Worm (Caenorhabditis elegans): ENCODE measurements around the gene pkd-2.

Gene pkd-2

DNA sequence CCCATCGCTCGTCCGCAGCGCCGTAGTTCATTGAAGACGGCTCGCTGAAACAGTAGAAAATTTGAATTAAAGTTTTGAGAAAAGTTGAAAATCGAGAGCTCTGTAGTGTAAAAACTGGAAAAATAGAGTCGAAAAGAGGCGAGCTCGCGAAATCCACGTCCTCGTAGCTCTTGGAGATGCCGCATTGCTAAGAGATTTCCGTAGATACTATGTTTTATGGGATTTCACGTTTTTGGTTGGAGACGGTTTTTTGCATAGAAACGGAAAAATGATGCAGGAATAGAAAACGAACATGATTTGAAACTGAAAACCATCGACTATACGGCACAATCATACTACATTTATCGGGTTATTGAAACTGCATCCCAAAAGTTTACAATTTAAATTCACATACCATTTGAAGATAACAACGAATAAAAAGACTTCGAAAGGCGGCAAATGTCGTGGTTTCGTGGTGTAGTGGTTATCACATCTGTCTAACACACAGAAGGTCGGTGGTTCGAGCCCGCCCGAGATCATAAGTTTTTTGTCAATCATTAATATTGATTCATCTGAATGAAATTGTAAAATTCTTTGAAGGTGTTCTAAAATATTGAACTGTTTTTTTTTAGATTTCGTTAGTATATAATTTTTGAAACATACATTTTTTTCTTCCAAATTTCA, at the start of gene pkd-2:
Gene pkd-2, minus strand, starts transcription at position 51 of the 663 bp plus-strand sequence.
- TF ChIP-seq unc-62 (GFP tag; optimal IDR thresholded peaks at IDR 0.05), result no peak

DNA sequence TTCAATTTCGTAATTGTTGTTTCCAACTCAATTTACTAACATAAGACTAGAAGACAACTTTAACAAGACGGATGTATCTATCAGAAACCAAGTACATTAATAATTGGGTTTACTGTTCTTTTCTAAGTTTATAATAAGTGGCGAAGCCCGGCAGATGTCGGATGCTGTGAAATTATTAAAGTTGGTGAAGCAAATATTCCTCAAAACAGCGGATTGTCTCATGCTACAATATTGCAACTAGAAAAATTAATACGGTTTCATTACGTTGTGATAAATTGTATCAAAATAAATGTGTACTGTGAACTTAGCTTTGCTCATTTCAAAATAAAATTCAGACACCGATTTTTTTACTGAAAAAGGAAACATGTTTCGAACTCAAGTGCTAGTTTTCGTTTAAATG, 48.8 kb upstream of the pkd-2 start:
- TF ChIP-seq unc-62 (GFP tag; optimal IDR thresholded peaks at IDR 0.05), result no peak

DNA sequence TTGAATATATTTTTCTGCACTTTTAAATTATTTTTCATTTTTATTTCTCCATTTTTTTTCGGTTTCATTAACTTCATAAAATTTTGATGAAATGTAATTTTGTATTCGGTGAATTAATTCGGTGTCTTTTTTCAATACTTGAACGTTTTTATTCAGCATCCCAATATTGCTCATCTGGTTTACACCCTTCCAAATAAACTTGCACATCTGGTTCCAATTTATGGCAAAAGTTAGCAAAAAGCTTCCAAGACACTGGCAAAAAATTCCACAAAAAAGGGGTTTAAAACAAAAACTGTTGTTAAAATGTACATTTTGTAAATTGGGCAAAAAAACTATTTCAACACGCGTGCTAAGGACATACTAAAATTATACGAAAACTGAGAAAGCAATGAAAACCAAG, 45.4 kb upstream of the pkd-2 start:
- TF ChIP-seq unc-62 (GFP tag; optimal IDR thresholded peaks at IDR 0.05), result no peak

DNA sequence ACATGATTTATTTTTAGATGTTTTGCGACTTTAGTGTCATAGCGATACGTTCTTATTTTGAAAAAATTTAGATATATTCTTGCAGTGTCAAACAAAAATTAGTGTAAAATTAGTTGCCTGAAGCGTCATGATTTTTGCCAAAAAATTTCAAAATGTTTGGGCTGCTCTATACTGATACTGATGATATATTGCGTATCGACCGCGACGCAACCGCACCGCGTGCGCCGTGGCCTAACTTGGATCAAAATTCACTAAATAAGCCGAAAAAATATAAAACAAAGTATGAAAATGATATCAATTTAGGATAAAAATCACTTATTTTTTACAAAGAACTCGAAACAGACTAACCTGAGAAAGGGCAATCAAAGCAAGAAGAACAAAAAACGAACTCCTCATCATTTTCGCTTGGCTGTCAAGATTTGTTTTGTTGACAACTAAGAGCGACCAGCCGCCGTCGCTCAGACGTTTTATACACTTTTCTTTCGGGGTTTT, 40.6 kb upstream of the pkd-2 start, which contains the start of gene ccg-1:
Gene ccg-1, minus strand, starts transcription at position 442 of the 492 bp plus-strand sequence.
- TF ChIP-seq unc-62 (GFP tag; optimal IDR thresholded peaks at IDR 0.05), result no peak

DNA sequence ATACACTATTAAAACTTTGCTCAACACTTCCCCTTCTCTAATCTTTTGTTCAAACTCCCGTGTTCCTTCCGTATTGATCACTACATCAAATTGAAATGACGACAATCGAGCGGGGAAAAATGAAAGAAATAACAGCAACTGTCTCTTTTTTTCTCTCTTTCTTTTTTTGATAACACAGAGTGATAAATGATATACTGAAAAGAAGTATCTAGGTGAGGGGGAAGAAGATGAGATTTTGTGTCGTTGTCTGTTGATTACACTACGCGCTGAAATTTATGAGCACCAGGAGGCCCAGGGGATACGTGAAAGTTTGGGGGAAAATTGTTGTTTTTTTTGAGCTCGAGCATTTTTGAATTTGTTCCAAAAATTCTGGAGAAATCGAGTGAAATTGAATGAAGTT, 39.3 kb upstream of the pkd-2 start:
- TF ChIP-seq unc-62 (GFP tag; optimal IDR thresholded peaks at IDR 0.05), result no peak

DNA sequence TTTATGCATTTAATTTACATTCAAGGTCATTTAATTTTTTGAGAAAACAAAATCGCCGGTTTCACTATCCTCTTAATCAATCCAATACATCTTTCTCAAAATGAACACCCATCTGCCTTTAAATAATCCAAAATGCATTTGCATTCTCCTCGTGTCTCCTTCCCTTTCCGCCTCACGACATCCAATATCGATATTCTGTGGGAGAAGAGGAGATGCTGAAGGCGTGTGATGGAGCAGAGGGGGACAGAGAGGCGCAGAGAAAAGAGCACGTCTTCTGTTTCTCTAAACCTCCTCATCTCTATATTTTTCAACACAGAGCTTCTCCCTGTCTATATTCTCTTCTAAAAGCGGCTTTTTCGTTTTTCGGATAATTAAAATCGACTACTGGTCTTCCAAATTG, 24.8 kb upstream of the pkd-2 start, which contains the start of gene Y73F8A.5:
Gene Y73F8A.5, plus strand, starts transcription at position 321 of the 400 bp plus-strand sequence.
- TF ChIP-seq unc-62 (GFP tag; optimal IDR thresholded peaks at IDR 0.05), result no peak

DNA sequence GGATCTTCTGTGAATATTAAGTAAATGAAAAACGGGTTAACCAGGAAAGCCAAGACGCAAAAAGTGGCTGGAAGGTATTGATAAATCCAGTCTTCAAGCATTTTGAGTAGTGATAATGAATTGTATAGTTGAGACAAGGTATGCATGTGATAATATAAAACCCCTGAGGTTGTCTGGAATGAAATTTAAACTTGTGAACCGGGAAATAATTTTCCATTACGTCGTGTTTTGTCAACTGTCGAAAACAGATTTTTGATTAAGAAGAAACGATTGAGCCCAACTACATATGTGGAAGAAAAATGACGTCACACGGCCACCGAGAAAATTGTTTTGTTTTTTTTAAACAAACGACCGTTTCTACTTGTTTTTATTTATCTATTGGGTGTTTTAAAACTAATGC, 17.4 kb upstream of the pkd-2 start, which contains the start of gene srj-42:
Gene srj-42, minus strand, starts transcription at position 101 of the 400 bp plus-strand sequence.
- TF ChIP-seq unc-62 (GFP tag; optimal IDR thresholded peaks at IDR 0.05), result no peak

DNA sequence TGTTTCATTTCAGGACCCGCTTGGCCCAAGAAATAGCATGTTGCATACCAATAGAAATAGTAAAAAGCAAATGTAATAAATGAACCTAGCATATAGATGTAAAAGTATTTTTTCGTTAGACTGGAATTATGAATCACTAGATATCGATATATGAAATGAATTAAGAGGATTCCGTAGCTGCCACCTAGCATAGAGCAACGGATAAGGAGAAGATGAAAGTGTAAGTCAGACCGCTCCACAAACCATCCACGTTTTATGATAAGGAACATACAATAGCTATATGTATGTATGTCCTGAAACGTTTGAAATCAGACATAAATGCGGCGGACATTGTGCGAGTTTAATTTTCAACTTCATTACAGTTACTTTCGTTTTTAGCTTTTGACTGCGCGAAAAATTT, 16.3 kb upstream of the pkd-2 start:
- no peak for TF ChIP-seq unc-62 (GFP tag; optimal IDR thresholded peaks at IDR 0.05)

DNA sequence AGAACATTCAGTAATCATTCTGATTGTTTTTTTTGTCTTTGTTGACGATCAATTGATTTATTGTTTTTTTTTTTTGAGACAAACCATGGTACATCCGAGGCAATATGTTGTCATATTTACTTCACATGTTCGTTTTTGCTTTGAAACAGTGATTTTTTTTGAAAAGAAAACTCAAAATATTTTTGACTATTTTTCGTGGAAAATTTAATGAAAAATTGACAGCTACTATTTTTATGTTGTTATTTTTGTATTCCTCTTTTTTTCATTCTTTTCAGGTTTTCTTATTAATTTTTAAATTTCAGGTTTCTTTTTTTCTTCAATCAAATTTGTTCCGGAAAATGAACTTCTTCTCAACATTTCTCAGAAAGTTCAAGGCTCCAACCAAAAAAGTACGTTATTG, 10.9 kb upstream of the pkd-2 start, which contains the start of gene Y73F8A.36:
Gene Y73F8A.36, plus strand, starts transcription at position 301 of the 400 bp plus-strand sequence.
- no peak for TF ChIP-seq unc-62 (GFP tag; optimal IDR thresholded peaks at IDR 0.05)

DNA sequence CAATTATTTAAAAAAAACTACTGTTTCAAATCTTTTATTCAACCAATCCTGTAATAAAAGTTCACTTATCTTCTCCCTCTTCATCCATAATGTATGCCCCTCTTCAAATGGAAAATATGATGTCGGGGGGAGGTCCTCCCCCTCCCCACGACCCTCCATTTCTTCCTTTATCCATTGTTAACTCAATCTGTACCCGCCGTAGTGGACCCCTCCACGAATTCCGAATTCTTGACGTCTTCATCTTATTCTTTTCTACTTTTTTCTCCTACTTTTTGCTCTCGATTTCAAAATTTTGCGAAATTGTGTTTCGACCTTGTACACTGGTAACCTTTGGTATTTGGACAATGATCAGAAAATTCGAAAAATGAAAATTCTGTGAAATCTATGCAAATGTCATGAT, 1.1 kb upstream of the pkd-2 start, which contains the start of gene lgc-52:
Gene lgc-52, plus strand, starts transcription at position 268 of the 400 bp plus-strand sequence.
- no peak for TF ChIP-seq unc-62 (GFP tag; optimal IDR thresholded peaks at IDR 0.05)

DNA sequence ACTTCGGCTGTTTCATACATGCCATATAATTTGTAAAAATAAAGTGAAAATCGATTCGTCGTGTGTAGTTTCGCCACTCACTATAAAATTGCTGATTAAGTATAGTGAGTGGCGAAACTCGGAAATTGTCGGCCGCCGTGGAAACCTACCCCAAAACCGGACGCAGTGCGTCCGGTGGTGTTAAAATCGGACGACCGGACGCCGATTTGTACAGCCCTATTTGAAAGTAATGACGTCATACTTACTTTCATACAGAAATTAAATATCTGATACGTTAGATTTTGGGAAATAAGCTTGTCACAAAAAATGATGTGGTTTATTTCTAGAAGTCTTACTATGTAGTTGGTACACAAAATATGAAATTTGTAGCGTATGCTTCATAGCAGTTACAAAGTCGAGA, 521 bp downstream of the pkd-2 start:
- no peak for TF ChIP-seq unc-62 (GFP tag; optimal IDR thresholded peaks at IDR 0.05)

DNA sequence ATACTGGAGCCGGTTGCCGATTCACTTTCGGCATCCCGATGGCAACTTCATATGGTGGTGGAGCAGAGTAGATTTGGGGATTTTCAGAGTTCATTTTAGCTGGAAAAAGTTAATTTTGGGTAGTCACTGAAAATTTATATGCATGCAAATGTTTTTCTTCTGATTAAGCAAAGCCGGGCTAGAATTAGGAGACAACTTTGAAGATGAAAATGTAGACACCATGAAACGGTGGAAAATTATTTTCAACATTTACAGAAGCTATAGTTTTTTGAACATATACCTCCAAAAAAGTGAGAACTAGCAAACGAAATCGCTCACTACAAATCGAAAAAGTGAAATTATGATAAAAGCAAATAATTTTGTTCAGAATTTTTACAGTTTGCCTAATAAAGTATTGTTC, 14.5 kb downstream of the pkd-2 start, which contains the start of gene Y40H7A.11:
Gene Y40H7A.11, minus strand, starts transcription at position 101 of the 400 bp plus-strand sequence.
- TF ChIP-seq unc-62 (GFP tag; optimal IDR thresholded peaks at IDR 0.05), result no peak

DNA sequence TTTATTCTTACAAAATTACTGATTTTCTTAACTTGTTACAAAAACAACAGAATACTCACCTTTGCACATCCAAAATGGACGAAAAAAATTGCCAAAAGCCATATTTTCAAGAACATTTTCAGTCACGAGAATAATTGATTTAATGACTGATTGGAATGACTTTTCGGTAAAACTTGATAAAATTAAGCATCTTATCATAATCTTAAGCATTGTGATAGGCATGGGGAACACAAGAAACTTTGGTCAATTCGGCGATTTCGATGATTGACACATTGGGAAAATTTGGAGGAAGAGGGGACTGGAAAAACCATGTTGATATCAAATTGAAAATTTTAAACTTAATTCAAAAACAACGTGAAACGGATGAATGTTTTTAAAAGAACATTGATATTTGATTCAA, 19.3 kb downstream of the pkd-2 start, which contains the start of gene Y40H7A.10:
Gene Y40H7A.10, minus strand, starts transcription at position 128 of the 400 bp plus-strand sequence.
- TF ChIP-seq unc-62 (GFP tag; optimal IDR thresholded peaks at IDR 0.05), result no peak

DNA sequence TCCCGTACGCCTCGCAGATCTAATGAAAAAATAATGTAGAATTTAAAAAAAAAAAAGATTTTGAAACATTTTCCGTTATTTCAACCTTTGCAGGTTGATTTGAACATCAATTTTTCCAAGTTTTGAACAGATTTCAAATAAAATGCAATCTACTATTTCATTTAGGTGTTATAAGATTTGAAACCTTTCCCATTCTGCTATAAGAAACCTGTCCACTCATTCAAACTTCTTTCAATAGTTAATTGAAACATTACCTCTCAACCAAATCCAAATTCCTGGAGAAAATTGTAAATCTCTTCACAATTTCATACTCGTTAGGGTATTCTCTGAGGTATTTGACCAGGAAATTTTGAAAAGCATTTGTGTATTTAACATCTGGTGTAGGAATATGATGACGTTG, 20.1 kb downstream of the pkd-2 start:
- TF ChIP-seq unc-62 (GFP tag; optimal IDR thresholded peaks at IDR 0.05), result no peak

DNA sequence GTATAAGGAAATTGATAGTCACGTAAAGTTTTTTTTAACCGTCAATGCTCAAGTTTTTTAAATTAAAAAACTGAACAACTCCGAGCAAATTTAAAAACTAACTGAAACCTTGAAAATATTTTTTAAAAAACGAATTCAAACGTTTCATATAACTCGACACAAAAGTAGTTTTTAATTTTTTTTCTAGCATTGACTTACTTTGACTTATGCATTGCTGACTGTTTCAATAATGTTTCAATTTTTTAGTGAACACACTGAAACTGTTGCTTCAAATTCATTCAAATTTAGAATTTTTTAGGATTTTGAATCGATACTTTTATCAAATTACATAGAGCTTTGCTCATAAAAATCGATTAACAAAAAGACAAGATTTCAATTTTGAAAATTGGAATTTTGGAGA, 24.3 kb downstream of the pkd-2 start:
- no peak for TF ChIP-seq unc-62 (GFP tag; optimal IDR thresholded peaks at IDR 0.05)

DNA sequence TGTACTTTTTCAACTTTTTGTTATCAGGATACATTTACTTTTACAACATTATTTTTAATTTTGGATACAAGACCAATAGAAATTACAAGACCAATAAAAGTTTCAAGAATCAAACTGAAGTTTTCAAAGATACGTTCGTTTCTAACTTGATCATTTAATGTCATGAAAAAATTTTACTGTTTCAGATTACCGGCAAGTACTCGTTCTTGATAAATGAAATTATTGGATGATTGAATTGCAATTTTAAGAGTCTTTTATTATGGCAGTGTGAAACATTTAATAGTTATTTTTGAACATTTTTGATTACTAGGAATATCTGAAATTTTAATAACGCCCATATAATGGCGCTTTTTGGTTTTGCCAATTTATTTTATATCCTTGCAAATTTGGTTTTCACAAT, 28.1 kb downstream of the pkd-2 start:
- no peak for TF ChIP-seq unc-62 (GFP tag; optimal IDR thresholded peaks at IDR 0.05)

DNA sequence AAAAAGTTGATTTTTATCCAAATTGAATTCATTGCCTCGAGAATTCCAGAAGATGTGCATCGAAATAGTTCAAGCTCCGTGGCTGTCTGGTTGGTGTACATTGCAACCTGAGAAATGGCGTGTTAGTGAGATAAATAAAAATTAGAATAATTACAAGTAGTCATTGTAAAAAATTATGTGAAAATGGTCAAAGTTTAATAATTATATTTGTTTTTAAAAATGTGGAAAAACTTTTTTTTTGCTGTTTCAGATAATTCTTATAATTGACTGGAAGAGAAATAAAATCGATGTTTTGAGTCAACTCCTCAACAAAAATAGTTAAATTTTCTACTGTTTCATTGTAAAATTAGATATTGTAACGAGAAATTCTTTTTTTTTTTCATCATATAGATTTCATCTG, 31.9 kb downstream of the pkd-2 start, which contains the start of gene sra-30:
Gene sra-30, minus strand, starts transcription at position 101 of the 400 bp plus-strand sequence.
- TF ChIP-seq unc-62 (GFP tag; optimal IDR thresholded peaks at IDR 0.05), result no peak
